Worm (Caenorhabditis elegans) whole organism, L4 larva: Measurements from ENCODE around the gene cyp-23A1.

Experiments
- ceh-82 ChIP-seq: sonication (generic microtip); optimal IDR thresholded peaks from 2 replicates; lab custom pipeline; 2017; ENCODE audit warnings: missing biosample characterization, missing genetic modification characterization
- zfp-3 ChIP-seq: fragments of 200-800 bp; sonication (Bioruptor generic); conservative IDR thresholded peaks from 2 replicates; pipeline ENCODE4 v1.3.6; 2022; ENCODE audit warnings: missing genetic modification reagents, missing genetic modification characterization, missing compliant biosample characterization

DNA sequence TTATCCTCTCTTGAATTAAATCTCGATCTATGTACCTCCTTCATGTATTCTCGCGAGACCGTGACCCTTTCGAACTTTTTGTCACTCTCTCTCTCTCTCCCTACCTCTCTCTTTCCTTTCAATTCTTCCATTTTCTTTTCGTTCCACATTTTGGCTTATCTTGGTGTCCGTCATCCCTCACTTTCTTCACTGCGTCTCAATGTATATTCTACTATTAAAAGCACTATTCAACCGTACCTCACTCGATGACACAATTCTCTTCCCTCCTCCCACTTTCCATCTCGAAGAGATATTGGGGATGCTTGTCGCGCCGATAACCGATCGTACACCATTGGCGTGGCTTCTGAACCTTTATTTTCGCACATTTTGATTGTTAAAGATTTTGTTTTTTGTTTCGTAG, 1.3 kb upstream of the cyp-23A1 start:
- no peak for TF ChIP-seq zfp-3 (GFP tag; lab: Robert Waterston, UW)
- no peak for TF ChIP-seq ceh-82
